Fruit fly (Drosophila melanogaster): ENCODE measurements around the gene Ada2b.

DNA sequence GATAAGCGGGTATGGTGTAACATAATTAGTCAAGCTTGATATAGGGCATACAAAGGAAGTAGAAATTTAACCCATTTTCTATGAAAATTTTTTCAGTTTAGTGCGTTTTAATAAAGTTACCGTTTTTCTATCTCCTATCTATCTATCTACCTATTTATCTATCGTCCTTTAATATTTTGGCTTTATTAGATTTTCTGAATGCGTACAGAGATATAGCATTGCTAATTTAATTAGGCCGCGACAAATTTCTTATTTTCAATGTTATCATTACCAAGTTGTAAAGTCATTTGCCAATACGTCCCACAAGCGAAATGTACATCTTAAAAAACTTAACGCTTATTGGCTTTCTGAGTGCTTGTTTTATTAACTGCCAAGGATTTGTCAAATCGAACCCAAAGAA, 7.8 kb upstream of the Ada2b start, which contains the start of gene CG15864:
- TF ChIP-seq CTCF (optimal IDR thresholded peaks at IDR 0.05): no peak
- TF ChIP-seq CG8478 (optimal IDR thresholded peaks at IDR 0.05): no peak
